Worm (Caenorhabditis elegans) whole organism, L2 larva: ENCODE results near the gene clec-148.

Experiments
- ZK546.5 ChIP-seq: sonication (generic microtip); optimal IDR thresholded peaks from 2 replicates; lab custom pipeline; 2017; ENCODE audit warnings: missing biosample characterization, missing genetic modification characterization
- nhr-11 ChIP-seq: fragments of 150-350 bp; optimal IDR thresholded peaks from 2 replicates; lab custom pipeline; 2014; ENCODE audit warnings: missing biosample characterization, missing genetic modification characterization
- skn-1 ChIP-seq: sonication (generic microtip); optimal IDR thresholded peaks from 2 replicates; lab custom pipeline; 2017; ENCODE audit warnings: missing biosample characterization, missing genetic modification characterization
- unc-39 ChIP-seq: fragments of 150-350 bp; optimal IDR thresholded peaks from 2 replicates; lab custom pipeline; 2014; ENCODE audit warnings: missing biosample characterization, missing genetic modification characterization

ce11 chrIII:222508-222907 is 46.9 kb upstream of the clec-148 start:
- TF ChIP-seq skn-1 (tag; lab: Kevin White, UChicago) (no peak), ZK546.5 (tag; lab: Kevin White, UChicago) (no peak), unc-39 (tag; lab: Kevin White, UChicago) (no peak), nhr-11 (tag; lab: Kevin White, UChicago) (no peak)
